Worm (Caenorhabditis elegans) whole organism, young adult: ENCODE results near the gene cya-1.

Source experiments
- F33H1.4 ChIP-seq: fragments of 200-800 bp; sonication (Bioruptor generic); IDR thresholded peaks from 2 replicates; pipeline ENCODE4 v1.3.6; 2022; ENCODE audit warnings: missing genetic modification reagents, missing genetic modification characterization, missing compliant biosample characterization
- ama-1 ChIP-seq, 3 experiments: fragments of 150-350 bp in 1 of 3; sonication (generic microtip) in 2 of 3; optimal IDR thresholded peaks; 2 replicates each; lab custom pipeline; 2014 to 2018; ENCODE audit warnings: missing biosample characterization in 2 of 3, missing genetic modification characterization in 2 of 3, missing genetic modification reagents in 2 of 3
- fkh-3 ChIP-seq: sonication (generic microtip); optimal IDR thresholded peaks from 2 replicates; lab custom pipeline; 2016; ENCODE audit warnings: mild to moderate bottlenecking, missing genetic modification characterization, missing compliant biosample characterization
- lsl-1 ChIP-seq: fragments of 200-800 bp; sonication (Bioruptor generic); optimal IDR thresholded peaks from 2 replicates; lab custom pipeline; 2018; ENCODE audit warnings: mild to moderate bottlenecking, missing genetic modification characterization, moderate library complexity, missing compliant biosample characterization
- madf-8 ChIP-seq: fragments of 200-800 bp; sonication (Bioruptor generic); conservative IDR thresholded peaks from 2 replicates; pipeline ENCODE4 v1.3.6; 2022; ENCODE audit warnings: missing genetic modification reagents, missing genetic modification characterization, missing compliant biosample characterization
- rcor-1 ChIP-seq: fragments of 200-800 bp; sonication (Bioruptor generic); IDR thresholded peaks from 2 replicates; pipeline ENCODE4 v1.3.6; 2022; ENCODE audit warnings: missing genetic modification reagents, missing genetic modification characterization, missing compliant biosample characterization
- rpc-1 ChIP-seq, 2 experiments: fragments of 150-350 bp in 1 of 2; sonication (generic microtip) in 1 of 2; optimal IDR thresholded peaks; 2 replicates each; lab custom pipeline; 2014 to 2018; ENCODE audit warnings: missing biosample characterization in 1 of 2, missing genetic modification characterization in 1 of 2, missing genetic modification reagents in 1 of 2, missing genotype in 1 of 2
- sea-2 ChIP-seq: fragments of 200-800 bp; sonication (Bioruptor generic); IDR thresholded peaks from 2 replicates; pipeline ENCODE4 v1.3.6; 2022; ENCODE audit warnings: missing genetic modification characterization, missing compliant biosample characterization
- snpc-4 ChIP-seq, 5 experiments: fragments of 150-350 bp in 1 of 5; sonication (generic microtip) in 4 of 5; optimal IDR thresholded peaks; 2 replicates each; lab custom pipeline; 2014 to 2018; ENCODE audit warnings: missing genetic modification characterization in 5 of 5, missing biosample characterization in 3 of 5, antibody characterized with exemption in 2 of 5, mild to moderate bottlenecking in 2 of 5, missing compliant biosample characterization in 2 of 5, missing genotype in 2 of 5, moderate library complexity in 2 of 5, missing genetic modification reagents in 1 of 5
- tbx-9 ChIP-seq: sonication (generic microtip); optimal IDR thresholded peaks from 2 replicates; lab custom pipeline; 2016; ENCODE audit warnings: borderline replicate concordance, missing genetic modification characterization, inconsistent platforms, missing compliant biosample characterization

ce11 chrIII:9081055-9081454 is 28.0 kb downstream of the cya-1 start, which contains the start of gene far-1:
- no peak for TF ChIP-seq ama-1 (optimal IDR thresholded peaks at IDR 0.05; lab: Kevin White, UChicago)
- TF ChIP-seq ama-1 (GFP tag; optimal IDR thresholded peaks at IDR 0.05; lab: Kevin White, UChicago) = no peak
- no peak for TF ChIP-seq F33H1.4
- TF ChIP-seq lsl-1 (GFP tag; lab: Kevin White, UChicago) = no peak
- TF ChIP-seq rpc-1 (optimal IDR thresholded peaks at IDR 0.05; lab: Kevin White, UChicago) = no peak
- TF ChIP-seq rpc-1 (tag; optimal IDR thresholded peaks at IDR 0.05; lab: Kevin White, UChicago) = no peak
- TF ChIP-seq snpc-4 (GFP tag; optimal IDR thresholded peaks at IDR 0.05; lab: Kevin White, UChicago) = no peak
- no peak for TF ChIP-seq snpc-4 (tag; optimal IDR thresholded peaks at IDR 0.05; lab: Kevin White, UChicago)
- TF ChIP-seq fkh-3 (tag; lab: Kevin White, UChicago) = no peak
- TF ChIP-seq rcor-1 (GFP tag; lab: Robert Waterston, UW) = no peak
- no peak for TF ChIP-seq tbx-9 (tag; lab: Kevin White, UChicago)
- no peak for TF ChIP-seq madf-8
- no peak for TF ChIP-seq sea-2 (GFP tag; lab: Robert Waterston, UW)
